Worm (Caenorhabditis elegans) whole organism, L4/young adult: ENCODE measurements around the gene F17C8.9.

Experiments
- W03F9.2 ChIP-seq: fragments of 150-350 bp; optimal IDR thresholded peaks from 2 replicates; lab custom pipeline; 2014; ENCODE audit warnings: missing biosample characterization, missing genetic modification characterization
- him-1 ChIP-seq: sonication (generic microtip); optimal IDR thresholded peaks from 2 replicates; lab custom pipeline; 2016; ENCODE audit warnings: missing genotype, missing genetic modification reagents, missing genetic modification characterization, missing compliant biosample characterization

DNA sequence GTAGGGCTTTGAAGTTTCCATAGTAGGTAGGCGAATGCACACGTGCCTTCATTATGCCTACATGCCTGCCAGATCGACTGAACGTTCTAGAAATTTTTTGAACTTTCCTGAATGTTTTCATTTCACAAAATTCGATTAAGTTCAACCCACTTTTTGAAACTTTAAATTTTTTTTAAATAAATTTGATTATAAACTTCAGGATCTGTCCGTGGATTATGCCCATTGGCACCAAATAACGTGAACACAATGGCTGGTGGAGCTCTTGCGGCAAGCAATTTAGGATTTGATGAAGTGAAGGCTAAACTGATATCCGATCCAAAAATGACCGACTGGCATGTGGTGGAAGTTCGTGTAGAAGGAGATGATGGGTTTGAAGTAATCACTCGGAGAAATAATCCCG is 1.3 kb downstream of the F17C8.9 start, which contains the start of gene F17C8.7:
- TF ChIP-seq W03F9.2 (tag; lab: Kevin White, UChicago) (no peak), him-1 (tag; lab: Kevin White, UChicago) (no peak)
